Worm (Caenorhabditis elegans) whole organism, L3 larva: ENCODE measurements around the gene scav-3.

Experiments used
- ceh-16 ChIP-seq: sonication (generic microtip); optimal IDR thresholded peaks from 2 replicates; lab custom pipeline; 2017; ENCODE audit warnings: missing biosample characterization, missing genetic modification characterization
- egl-27 ChIP-seq: sonication (generic microtip); optimal IDR thresholded peaks from 4 replicates; lab custom pipeline; 2017; ENCODE audit warnings: missing biosample characterization, missing genetic modification reagents, missing genetic modification characterization
- elt-2 ChIP-seq: sonication (generic microtip); optimal IDR thresholded peaks from 2 replicates; lab custom pipeline; 2016; ENCODE audit warnings: missing genetic modification reagents, mild to moderate bottlenecking, missing genetic modification characterization, missing compliant biosample characterization
- nfya-1 ChIP-seq: sonication (generic microtip); optimal IDR thresholded peaks from 2 replicates; lab custom pipeline; 2017; ENCODE audit warnings: missing genetic modification characterization, mild to moderate bottlenecking, missing compliant biosample characterization, antibody characterized with exemption, moderate library complexity; ENCODE audit not compliant: insufficient read depth
- nhr-11 ChIP-seq: fragments of 150-350 bp; optimal IDR thresholded peaks from 2 replicates; lab custom pipeline; 2014; ENCODE audit warnings: missing biosample characterization, missing genetic modification characterization
- nhr-25 ChIP-seq: sonication (generic microtip); optimal IDR thresholded peaks from 2 replicates; lab custom pipeline; 2017; ENCODE audit warnings: missing biosample characterization, missing genetic modification characterization
- nhr-28 ChIP-seq: fragments of 150-350 bp; optimal IDR thresholded peaks from 2 replicates; lab custom pipeline; 2014; ENCODE audit warnings: missing biosample characterization, missing genetic modification characterization
- snpc-4 ChIP-seq: fragments of 150-350 bp; optimal IDR thresholded peaks from 2 replicates; lab custom pipeline; 2014; ENCODE audit warnings: missing biosample characterization, missing genetic modification characterization
- unc-62 ChIP-seq: fragments of 150-350 bp; sonication (generic microtip); optimal IDR thresholded peaks from 4 replicates; lab custom pipeline; 2014; ENCODE audit warnings: missing biosample characterization, missing genetic modification reagents, missing genetic modification characterization
- ztf-4 ChIP-seq: fragments of 150-350 bp; optimal IDR thresholded peaks from 2 replicates; lab custom pipeline; 2014; ENCODE audit warnings: missing biosample characterization, missing genetic modification characterization

ce11 chrIII:12469800-12470199, 13.2 kb upstream of the scav-3 start:
- TF ChIP-seq nhr-28 (tag; lab: Kevin White, UChicago) (no peak), egl-27 (tag; lab: Kevin White, UChicago) (no peak), nhr-11 (no peak), snpc-4 (tag; lab: Kevin White, UChicago) (no peak), unc-62 (GFP tag; lab: Kevin White, UChicago) (no peak), elt-2 (tag; lab: Kevin White, UChicago) (no peak), nfya-1 (tag; lab: Kevin White, UChicago) (no peak), nhr-25 (tag; lab: Kevin White, UChicago) (no peak), ztf-4 (tag; lab: Kevin White, UChicago) (no peak), ceh-16 (tag; lab: Kevin White, UChicago) (no peak)
